Fruit fly (Drosophila melanogaster): Measurements from ENCODE around the gene CG13616.

The CG13616 gene

DNA sequence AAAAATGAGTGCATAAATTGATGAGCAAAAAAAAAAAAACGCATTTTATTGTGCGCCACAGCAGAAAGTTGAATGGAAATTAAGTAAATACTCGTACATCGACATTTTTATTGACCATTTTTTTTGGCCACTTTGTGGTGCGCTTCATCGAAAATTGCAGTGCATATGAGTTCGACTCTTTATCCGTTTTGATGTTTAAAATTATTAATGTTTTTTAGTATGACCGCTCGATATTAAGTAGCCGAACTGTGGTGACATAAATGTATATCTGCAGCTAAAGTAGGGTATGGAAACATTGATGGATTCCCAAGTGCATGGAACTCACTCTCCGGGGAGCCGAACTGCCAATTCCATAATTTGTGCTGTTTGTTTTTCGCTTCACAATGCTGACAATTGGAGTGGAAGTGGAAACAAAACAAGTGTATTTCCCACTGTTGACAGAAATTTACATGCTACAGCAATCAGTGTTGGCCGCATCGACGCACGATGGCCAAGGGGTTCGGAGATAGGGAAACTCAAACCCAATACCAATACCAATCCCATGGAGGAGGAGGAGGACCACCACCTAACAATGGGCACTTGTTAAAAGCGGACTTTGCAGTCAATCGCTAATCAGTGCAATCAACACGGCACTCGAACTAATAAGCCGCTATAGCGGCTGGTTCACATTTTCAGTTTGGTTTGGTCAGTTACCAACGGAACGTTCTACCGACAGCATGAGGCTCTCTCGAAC, at the start of gene CG13616:
CG13616 (plus strand) TSS at position 683 of the 733 bp plus-strand sequence.
- TF ChIP-seq ttk (optimal IDR thresholded peaks at IDR 0.05): no peak
- no peak for TF ChIP-seq Myc (optimal IDR thresholded peaks at IDR 0.05)
- no peak for TF ChIP-seq insv (optimal IDR thresholded peaks at IDR 0.05)
- TF ChIP-seq Sin3A (optimal IDR thresholded peaks at IDR 0.05): no peak
- TF ChIP-seq h (optimal IDR thresholded peaks at IDR 0.05): no peak
- TF ChIP-seq psq (optimal IDR thresholded peaks at IDR 0.05): no peak

- TF ChIP-seq Myc (optimal IDR thresholded peaks at IDR 0.05) (no peak), ttk (optimal IDR thresholded peaks at IDR 0.05) (no peak)
These were observed 44.1 kb upstream of the CG13616 start, which contains the start of the genes CG5746 and CG6454 for dm6 chr3R:24348420-24349190. Gene CG5746, minus strand, starts transcription at chr3R:24348791. Gene CG6454, plus strand, starts transcription at chr3R:24349182.

DNA sequence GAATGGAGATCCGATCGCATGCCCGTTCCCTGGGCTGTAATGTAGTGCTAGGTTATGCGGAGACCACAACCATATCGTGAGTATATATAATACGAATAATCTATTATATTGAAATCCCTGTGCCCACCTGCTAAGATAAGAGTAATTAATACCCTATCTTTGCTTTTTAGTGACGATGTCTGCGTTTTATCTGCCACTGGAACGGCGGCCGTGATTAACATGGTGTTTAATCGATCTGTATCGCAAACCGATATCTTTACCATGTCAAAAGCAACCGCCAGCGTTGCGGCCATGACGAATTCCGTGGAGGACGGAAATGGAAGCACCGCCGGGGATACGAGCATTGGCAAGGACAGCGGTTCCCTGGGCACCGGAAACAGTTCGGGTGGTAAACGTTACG, 39.2 kb upstream of the CG13616 start:
- TF ChIP-seq psq (optimal IDR thresholded peaks at IDR 0.05) (no peak), Myc (optimal IDR thresholded peaks at IDR 0.05) (no peak), insv (optimal IDR thresholded peaks at IDR 0.05) (no peak), Sin3A (optimal IDR thresholded peaks at IDR 0.05) (no peak), h (optimal IDR thresholded peaks at IDR 0.05) (no peak), ttk (optimal IDR thresholded peaks at IDR 0.05) (no peak)

DNA sequence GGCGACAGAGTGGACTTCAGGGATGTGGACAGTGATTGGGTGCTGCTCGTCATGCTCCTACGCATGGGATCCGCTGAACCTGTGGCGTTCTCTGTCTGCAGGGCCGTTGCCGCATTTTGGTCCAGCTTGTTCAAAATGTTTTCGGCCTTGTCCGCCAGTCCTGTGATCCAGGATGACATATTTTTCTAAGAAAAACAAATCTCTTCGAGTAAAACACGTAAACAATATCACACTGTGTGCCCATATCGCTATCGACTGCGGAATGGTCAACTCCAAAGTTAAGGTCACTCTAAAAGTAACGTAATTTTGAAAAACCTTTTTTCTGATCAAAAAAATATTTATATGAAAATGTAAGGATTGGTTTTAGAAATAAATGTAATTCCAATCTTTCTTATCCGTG, 35.0 kb upstream of the CG13616 start, which contains the start of gene Golgin84:
Golgin84 (minus strand) TSS at position 241 of the 400 bp plus-strand sequence.
- no peak for TF ChIP-seq Sin3A (optimal IDR thresholded peaks at IDR 0.05)
- no peak for TF ChIP-seq insv (optimal IDR thresholded peaks at IDR 0.05)
- no peak for TF ChIP-seq ttk (optimal IDR thresholded peaks at IDR 0.05)
- no peak for TF ChIP-seq psq (optimal IDR thresholded peaks at IDR 0.05)
- TF ChIP-seq Myc (optimal IDR thresholded peaks at IDR 0.05): no peak
- TF ChIP-seq h (optimal IDR thresholded peaks at IDR 0.05): no peak

DNA sequence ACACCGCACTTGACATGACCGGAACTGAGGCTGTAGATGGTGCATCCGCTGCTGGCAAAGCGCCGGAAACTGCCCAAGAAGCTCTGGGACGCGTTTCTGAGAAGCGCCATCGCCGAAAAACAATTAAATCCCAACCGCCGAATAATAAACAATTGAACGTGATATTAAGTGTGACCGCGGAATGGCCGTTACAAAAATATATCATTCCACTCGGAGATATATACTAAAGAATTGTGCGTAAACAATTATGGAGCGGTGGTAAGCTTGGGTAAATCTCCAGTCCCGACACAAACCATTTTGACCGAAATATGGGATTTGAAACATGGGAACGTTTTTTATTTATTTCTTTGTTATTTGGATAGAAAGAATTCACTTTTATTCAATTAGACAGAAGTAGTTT, 32.7 kb upstream of the CG13616 start, which contains the start of gene CG18528:
CG18528 (minus strand) TSS at position 188 of the 400 bp plus-strand sequence.
- TF ChIP-seq insv (optimal IDR thresholded peaks at IDR 0.05) (no peak), Sin3A (optimal IDR thresholded peaks at IDR 0.05) (no peak), Myc (optimal IDR thresholded peaks at IDR 0.05) (no peak), psq (optimal IDR thresholded peaks at IDR 0.05) (no peak), ttk (optimal IDR thresholded peaks at IDR 0.05) (no peak), h (optimal IDR thresholded peaks at IDR 0.05) (no peak)

dm6 chr3R:24361583-24361982, 31.1 kb upstream of the CG13616 start, which contains the start of the genes CG5762 and CG33339:
Gene CG5762, minus strand, starts transcription at chr3R:24361683.
Gene CG33339, plus strand, starts transcription at chr3R:24361847.
- TF ChIP-seq h (optimal IDR thresholded peaks at IDR 0.05) (no peak), ttk (optimal IDR thresholded peaks at IDR 0.05) (no peak), psq (optimal IDR thresholded peaks at IDR 0.05) (no peak), Sin3A (optimal IDR thresholded peaks at IDR 0.05) (no peak)

- TF ChIP-seq insv (optimal IDR thresholded peaks at IDR 0.05): no peak
- TF ChIP-seq psq (optimal IDR thresholded peaks at IDR 0.05): no peak
- TF ChIP-seq Sin3A (optimal IDR thresholded peaks at IDR 0.05): no peak
- TF ChIP-seq h (optimal IDR thresholded peaks at IDR 0.05): no peak
- TF ChIP-seq ttk (optimal IDR thresholded peaks at IDR 0.05): no peak
- TF ChIP-seq Myc (optimal IDR thresholded peaks at IDR 0.05): no peak
These were observed 29.9 kb upstream of the CG13616 start, which contains the start of gene CG33340 for dm6 chr3R:24362838-24363237. Gene CG33340, plus strand, starts transcription at chr3R:24363138.

- TF ChIP-seq psq (optimal IDR thresholded peaks at IDR 0.05): no peak
- no peak for TF ChIP-seq h (optimal IDR thresholded peaks at IDR 0.05)
- TF ChIP-seq insv (optimal IDR thresholded peaks at IDR 0.05): no peak
- no peak for TF ChIP-seq Myc (optimal IDR thresholded peaks at IDR 0.05)
- TF ChIP-seq Sin3A (optimal IDR thresholded peaks at IDR 0.05): no peak
- TF ChIP-seq ttk (optimal IDR thresholded peaks at IDR 0.05): no peak
These were observed 27.6 kb upstream of the CG13616 start, which contains the start of the genes CG17784 and CG13613 for dm6 chr3R:24364880-24365604. Gene CG17784, minus strand, starts transcription at chr3R:24364980. Gene CG13613, plus strand, starts transcription at chr3R:24365554.

- TF ChIP-seq Myc (optimal IDR thresholded peaks at IDR 0.05) (no peak), insv (optimal IDR thresholded peaks at IDR 0.05) (no peak), ttk (optimal IDR thresholded peaks at IDR 0.05) (no peak), psq (optimal IDR thresholded peaks at IDR 0.05) (no peak)
These were observed 25.6 kb upstream of the CG13616 start, which contains the start of gene CG42811 for dm6 chr3R:24367120-24367519. Gene CG42811, minus strand, starts transcription at chr3R:24367220.

DNA sequence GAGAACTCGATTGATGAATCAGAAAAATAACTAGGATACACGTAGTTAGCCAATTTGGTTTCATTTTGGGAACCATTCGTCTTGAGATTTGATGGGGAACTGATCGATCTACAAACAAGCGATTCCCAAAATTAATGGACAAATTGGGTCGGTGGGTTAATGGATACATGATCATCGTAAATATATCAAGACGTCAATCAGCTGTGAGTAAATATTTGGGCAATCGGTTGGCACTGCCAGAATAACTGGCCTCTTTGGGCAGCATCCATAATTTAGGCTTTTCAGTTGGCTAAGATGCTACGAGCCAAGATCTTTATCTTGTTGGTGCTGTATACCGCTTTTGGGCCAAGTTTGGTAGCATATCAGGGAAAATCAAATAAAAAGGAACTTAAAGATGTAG, 24.6 kb upstream of the CG13616 start, which contains the start of the genes CG42812 and CG33341:
CG42812 (minus strand) TSS at position 101 of the 400 bp plus-strand sequence.
CG33341 (plus strand) TSS at position 295 of the 400 bp plus-strand sequence.
- no peak for TF ChIP-seq insv (optimal IDR thresholded peaks at IDR 0.05)
- TF ChIP-seq psq (optimal IDR thresholded peaks at IDR 0.05): no peak
- TF ChIP-seq Myc (optimal IDR thresholded peaks at IDR 0.05): no peak
- no peak for TF ChIP-seq h (optimal IDR thresholded peaks at IDR 0.05)
- no peak for TF ChIP-seq ttk (optimal IDR thresholded peaks at IDR 0.05)
- TF ChIP-seq Sin3A (optimal IDR thresholded peaks at IDR 0.05): no peak

DNA sequence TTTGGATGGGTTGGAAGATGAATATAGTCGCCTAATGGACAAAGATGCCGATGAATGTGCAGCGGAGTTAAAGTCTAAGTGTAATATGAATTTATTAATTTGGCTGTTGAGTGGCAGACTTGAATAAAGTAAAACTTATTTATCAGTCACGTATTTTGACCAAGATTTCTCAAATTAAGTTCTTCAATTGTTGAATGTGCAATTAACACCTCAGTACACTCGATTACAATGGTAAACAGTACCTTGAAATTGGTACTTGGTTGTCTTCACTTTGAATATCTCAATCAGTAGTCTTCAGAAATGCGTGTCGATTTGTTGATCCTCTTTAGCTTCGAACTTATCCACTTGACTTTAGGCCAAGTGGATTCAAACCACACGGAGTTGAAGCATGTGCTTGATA, 23.4 kb upstream of the CG13616 start, which contains the start of gene CG13614:
CG13614 (plus strand) TSS at position 301 of the 400 bp plus-strand sequence.
- TF ChIP-seq Sin3A (optimal IDR thresholded peaks at IDR 0.05) (no peak), ttk (optimal IDR thresholded peaks at IDR 0.05) (no peak), h (optimal IDR thresholded peaks at IDR 0.05) (no peak), psq (optimal IDR thresholded peaks at IDR 0.05) (no peak), insv (optimal IDR thresholded peaks at IDR 0.05) (no peak), Myc (optimal IDR thresholded peaks at IDR 0.05) (no peak)

Measured in Kc167 (cell line).